In genomic region chrIII:31600-31999, ce11 we compare ENCODE assay signal across 2 worm cellular contexts.
A peak's percentile ranks its signal among the peaks of the same experiment; 100 is the strongest.
TF ChIP-seq lines count a peak whose summit lies in the region.

No protein-coding gene starts in this region.

TF ChIP-seq in whole organism, L1 larva, 84 proteins besides CTCF, POLR2A, EP300 and RAD21:
- no peak for TF ChIP-seq unc-130 (tag; optimal IDR thresholded peaks at IDR 0.05; lab: Kevin White, UChicago)
- peak; percentile 9 for TF ChIP-seq nhr-20 (tag; optimal IDR thresholded peaks at IDR 0.05; lab: Kevin White, UChicago)
- TF ChIP-seq nhr-71 (tag; optimal IDR thresholded peaks at IDR 0.05; lab: Kevin White, UChicago): peak; percentile 55
- peak; percentile 95 for TF ChIP-seq fkh-8 (tag; optimal IDR thresholded peaks at IDR 0.05; lab: Kevin White, UChicago)
- TF ChIP-seq nhr-47 (tag; optimal IDR thresholded peaks at IDR 0.05; lab: Kevin White, UChicago): peak; percentile 43
- no peak for TF ChIP-seq lir-3 (tag; optimal IDR thresholded peaks at IDR 0.05; lab: Kevin White, UChicago; ENCODE audit: poor library complexity)
- peak; percentile 10 for TF ChIP-seq ceh-8 (GFP tag; optimal IDR thresholded peaks at IDR 0.05; lab: Kevin White, UChicago)

TF ChIP-seq in whole organism, L2 larva, 48 proteins besides CTCF, POLR2A, EP300 and RAD21:
- TF ChIP-seq lin-39 (tag; optimal IDR thresholded peaks at IDR 0.05; lab: Kevin White, UChicago) (no peak), nhr-12 (tag; optimal IDR thresholded peaks at IDR 0.05; lab: Kevin White, UChicago) (no peak), C34F6.9 (tag; optimal IDR thresholded peaks at IDR 0.05; lab: Kevin White, UChicago) (peak; percentile 8)
